Worm (Caenorhabditis elegans): Measurements from ENCODE around the gene mec-2.

DNA sequence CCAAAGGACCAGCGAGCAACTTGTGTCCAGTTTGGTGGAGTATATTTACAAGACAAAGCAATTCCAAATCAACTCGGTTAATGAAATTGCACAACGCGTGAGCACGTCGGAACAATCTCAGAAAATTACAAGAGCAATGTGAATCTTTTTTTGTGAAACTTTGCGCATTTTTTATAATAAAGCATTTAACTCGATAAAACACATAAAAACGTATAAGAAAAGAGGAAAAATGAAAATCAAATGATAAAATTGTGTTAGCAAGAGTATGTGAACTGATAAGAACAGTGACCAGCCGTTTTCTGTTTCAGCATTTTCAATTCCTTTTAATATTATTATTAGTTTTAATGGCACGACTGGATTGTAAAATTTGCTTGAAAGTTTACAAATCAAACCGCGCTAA, 64.1 kb downstream of the mec-2 start, which contains the start of gene T22B7.8:
- TF ChIP-seq attf-5 (GFP tag; optimal IDR thresholded peaks at IDR 0.05) = no peak
- TF ChIP-seq ama-1 (optimal IDR thresholded peaks at IDR 0.05) = no peak
- no peak for TF ChIP-seq ama-1 (GFP tag; optimal IDR thresholded peaks at IDR 0.05)
- no peak for TF ChIP-seq snpc-1.1 (tag; optimal IDR thresholded peaks at IDR 0.05; ENCODE audit: insufficient read depth)
- no peak for TF ChIP-seq sdz-38 (tag; optimal IDR thresholded peaks at IDR 0.05)
- TF ChIP-seq attf-6 (GFP tag; IDR thresholded peaks at IDR 0.05) = no peak
- no peak for TF ChIP-seq attf-3 (GFP tag; conservative IDR thresholded peaks at IDR 0.05)
- TF ChIP-seq T07F8.4 (tag; optimal IDR thresholded peaks at IDR 0.05) = no peak
- TF ChIP-seq madf-3 (GFP tag; IDR thresholded peaks at IDR 0.05) = no peak
- no peak for TF ChIP-seq B0019.2 (GFP tag; conservative IDR thresholded peaks at IDR 0.05)
- TF ChIP-seq die-1 (tag; optimal IDR thresholded peaks at IDR 0.05) = no peak
- no peak for TF ChIP-seq snpc-4 (GFP tag; optimal IDR thresholded peaks at IDR 0.05)
- TF ChIP-seq snpc-4 (tag; optimal IDR thresholded peaks at IDR 0.05) = no peak
- TF ChIP-seq hmg-1.2 (GFP tag; IDR thresholded peaks at IDR 0.05) = no peak
- no peak for TF ChIP-seq lsy-27 (tag; optimal IDR thresholded peaks at IDR 0.05; ENCODE audit: borderline replicate concordance, insufficient read depth)
- no peak for TF ChIP-seq lin-35 (GFP tag; optimal IDR thresholded peaks at IDR 0.05)
